Fruit fly (Drosophila melanogaster): ENCODE measurements around the gene zfh1.

The zfh1 gene

DNA sequence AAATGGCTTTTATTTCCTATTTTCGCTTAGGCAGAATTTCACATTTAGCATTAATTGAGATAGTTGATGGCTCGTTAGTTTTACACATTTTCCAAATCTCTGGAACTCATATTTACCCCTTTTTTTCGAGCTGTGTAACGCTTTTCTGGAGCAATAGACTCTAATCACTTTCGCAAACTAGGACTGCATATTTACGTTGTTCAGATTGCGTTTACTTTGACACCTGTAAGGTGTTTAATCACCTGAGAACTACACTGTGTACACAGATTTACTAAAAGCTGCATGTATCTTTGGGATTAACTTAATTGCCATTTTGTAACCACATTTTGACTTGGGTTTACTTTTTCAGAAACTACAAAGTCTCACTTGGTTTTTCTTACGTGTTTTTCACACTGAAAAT, 37.1 kb downstream of the zfh1 start (continued):
- TF ChIP-seq mirr (GFP tag; optimal IDR thresholded peaks at IDR 0.05) (peak; percentile 17), NC2α (GFP tag; optimal IDR thresholded peaks at IDR 0.05) (no peak), inv (GFP tag; IDR thresholded peaks at IDR 0.05; ENCODE audit: partially characterized antibody) (no peak), CG12942 (GFP tag; optimal IDR thresholded peaks at IDR 0.05) (peak; percentile 3), fd102C (GFP tag; optimal IDR thresholded peaks at IDR 0.05) (no peak), Sox102F (GFP tag; optimal IDR thresholded peaks at IDR 0.05) (peak; percentile 20), ash1 (GFP tag; optimal IDR thresholded peaks at IDR 0.05) (no peak), CG4424 (GFP tag; optimal IDR thresholded peaks at IDR 0.05) (no peak), CG14014 (GFP tag; IDR thresholded peaks at IDR 0.05) (peak; percentile 55; the same call in 1 of the 2 replicates), nau (GFP tag; optimal IDR thresholded peaks at IDR 0.05) (peak; percentile 2), CG7839 (tag; optimal IDR thresholded peaks at IDR 0.05) (no peak), Dbx (GFP tag; IDR thresholded peaks at IDR 0.05) (0 out of 3 replicates have a peak, but pooled peaks have one; percentile 22), dmrt99B (tag; optimal IDR thresholded peaks at IDR 0.05) (peak; percentile 41), her (GFP tag; optimal IDR thresholded peaks at IDR 0.05) (peak; percentile 30), CG5180 (GFP tag; optimal IDR thresholded peaks at IDR 0.05) (peak; percentile 37), Sry-δ (GFP tag; optimal IDR thresholded peaks at IDR 0.05) (peak; percentile 6), sna (GFP tag; IDR thresholded peaks at IDR 0.05; ENCODE audit: partially characterized antibody) (no peak), Hmr (GFP tag; optimal IDR thresholded peaks at IDR 0.05) (peak; percentile 41), CG1602 (GFP tag; optimal IDR thresholded peaks at IDR 0.05) (peak; percentile 15), CG4617 (GFP tag; optimal IDR thresholded peaks at IDR 0.05; ENCODE audit: borderline replicate concordance) (no peak), CG18619 (GFP tag; optimal IDR thresholded peaks at IDR 0.05) (peak; percentile 16), CG6654 (GFP tag; optimal IDR thresholded peaks at IDR 0.05) (no peak), H15 (GFP tag; IDR thresholded peaks at IDR 0.05) (no peak), HLH3B (GFP tag; IDR thresholded peaks at IDR 0.05) (0 out of 2 replicates have a peak, but pooled peaks have one; percentile 43), wek (GFP tag; optimal IDR thresholded peaks at IDR 0.05) (peak; percentile 39), CG10654 (GFP tag; optimal IDR thresholded peaks at IDR 0.05) (peak; percentile 21), ase (GFP tag; IDR thresholded peaks at IDR 0.05) (no peak), twi (tag; optimal IDR thresholded peaks at IDR 0.05) (no peak), CG11695 (GFP tag; IDR thresholded peaks at IDR 0.05) (0 out of 3 replicates have a peak, but pooled peaks have one; percentile 18), Kr (GFP tag; optimal IDR thresholded peaks at IDR 0.05) (no peak), CG12659 (GFP tag; optimal IDR thresholded peaks at IDR 0.05) (peak; percentile 24), Awh (GFP tag; IDR thresholded peaks at IDR 0.05) (peak; percentile 29; the same call in 1 of the 2 replicates), gcm2 (GFP tag; optimal IDR thresholded peaks at IDR 0.05) (no peak), CG7372 (GFP tag; IDR thresholded peaks at IDR 0.05) (0 out of 2 replicates have a peak, but pooled peaks have one; percentile 12), CG13424 (tag; optimal IDR thresholded peaks at IDR 0.05) (peak; percentile 9), CG6813 (GFP tag; optimal IDR thresholded peaks at IDR 0.05) (peak; percentile 33), schlank (tag; optimal IDR thresholded peaks at IDR 0.05) (peak; percentile 30), MBD-R2 (GFP tag; IDR thresholded peaks at IDR 0.05) (no peak; the same call in 1 of the 2 replicates), lab (GFP tag; optimal IDR thresholded peaks at IDR 0.05) (peak; percentile 45), mam (GFP tag; optimal IDR thresholded peaks at IDR 0.05) (peak; percentile 32), CG12236 (GFP tag; optimal IDR thresholded peaks at IDR 0.05) (peak; percentile 51), CG12744 (GFP tag; optimal IDR thresholded peaks at IDR 0.05) (peak; percentile 15), unpg (GFP tag; optimal IDR thresholded peaks at IDR 0.05) (peak; percentile 24), Dip3 (GFP tag; optimal IDR thresholded peaks at IDR 0.05) (peak; percentile 5), CG8944 (GFP tag; optimal IDR thresholded peaks at IDR 0.05) (peak; percentile 14), CG2678 (tag; optimal IDR thresholded peaks at IDR 0.05) (peak; percentile 62), CG3407 (GFP tag; optimal IDR thresholded peaks at IDR 0.05) (no peak), CG13123 (GFP tag; optimal IDR thresholded peaks at IDR 0.05) (peak; percentile 29), sob (GFP tag; IDR thresholded peaks at IDR 0.05) (peak; percentile 71), fd3F (GFP tag; optimal IDR thresholded peaks at IDR 0.05) (peak; percentile 20)
